Worm (Caenorhabditis elegans) whole organism, L3 larva: Measurements from ENCODE around the gene T11F8.12.
"Not testable (repeated sequence)": the region's sequence is repeated elsewhere in the genome, so short reads cannot be mapped to it uniquely, and the experiment has no call there.

Source experiments
- R02D3.7 ChIP-seq: fragments of 150-350 bp; optimal IDR thresholded peaks from 2 replicates; lab custom pipeline; 2014; ENCODE audit warnings: missing biosample characterization, missing genetic modification characterization
- ZK546.5 ChIP-seq: sonication (generic microtip); optimal IDR thresholded peaks from 2 replicates; lab custom pipeline; 2017; ENCODE audit warnings: missing biosample characterization, missing genetic modification characterization
- aly-2 ChIP-seq: fragments of 150-350 bp; optimal IDR thresholded peaks from 2 replicates; lab custom pipeline; 2014; ENCODE audit warnings: missing biosample characterization, missing genetic modification characterization
- ceh-16 ChIP-seq: sonication (generic microtip); optimal IDR thresholded peaks from 2 replicates; lab custom pipeline; 2017; ENCODE audit warnings: missing biosample characterization, missing genetic modification characterization
- ceh-28 ChIP-seq: fragments of 150-350 bp; optimal IDR thresholded peaks from 2 replicates; lab custom pipeline; 2014; ENCODE audit warnings: missing biosample characterization, missing genetic modification reagents, missing genetic modification characterization
- ceh-82 ChIP-seq: fragments of 150-350 bp; optimal IDR thresholded peaks from 2 replicates; lab custom pipeline; 2014; ENCODE audit warnings: missing biosample characterization, missing genetic modification characterization
- egl-27 ChIP-seq: sonication (generic microtip); optimal IDR thresholded peaks from 4 replicates; lab custom pipeline; 2017; ENCODE audit warnings: missing biosample characterization, missing genetic modification reagents, missing genetic modification characterization
- egl-5 ChIP-seq: fragments of 150-350 bp; optimal IDR thresholded peaks from 2 replicates; lab custom pipeline; 2017; ENCODE audit warnings: missing biosample characterization, missing genetic modification reagents, missing genetic modification characterization, inconsistent platforms
- elt-1 ChIP-seq: fragments of 150-350 bp; optimal IDR thresholded peaks from 2 replicates; lab custom pipeline; 2014; ENCODE audit warnings: missing biosample characterization, missing genetic modification characterization
- fkh-10 ChIP-seq: sonication (generic microtip); optimal IDR thresholded peaks from 2 replicates; lab custom pipeline; 2017; ENCODE audit warnings: missing biosample characterization, missing genetic modification reagents, missing genetic modification characterization
- fkh-2 ChIP-seq: fragments of 150-350 bp; optimal IDR thresholded peaks from 2 replicates; lab custom pipeline; 2014; ENCODE audit warnings: missing biosample characterization, missing genetic modification reagents, missing genetic modification characterization
- fos-1 ChIP-seq: fragments of 150-350 bp; optimal IDR thresholded peaks from 2 replicates; lab custom pipeline; 2014; ENCODE audit warnings: missing biosample characterization, missing genetic modification characterization
- hmg-11 ChIP-seq: sonication (generic microtip); optimal IDR thresholded peaks from 2 replicates; lab custom pipeline; 2016; ENCODE audit warnings: missing genetic modification characterization, missing compliant biosample characterization
- lin-15B ChIP-seq: fragments of 150-350 bp; optimal IDR thresholded peaks from 2 replicates; lab custom pipeline; 2014; ENCODE audit warnings: missing biosample characterization, missing genetic modification characterization
- lsy-12 ChIP-seq: sonication (generic microtip); optimal IDR thresholded peaks from 2 replicates; lab custom pipeline; 2016; ENCODE audit warnings: mild to moderate bottlenecking, missing genetic modification characterization, missing compliant biosample characterization
- mml-1 ChIP-seq: fragments of 150-350 bp; sonication (generic microtip); optimal IDR thresholded peaks from 3 replicates; lab custom pipeline; 2014; ENCODE audit warnings: missing biosample characterization, missing genetic modification characterization
- nfya-1 ChIP-seq: sonication (generic microtip); optimal IDR thresholded peaks from 2 replicates; lab custom pipeline; 2017; ENCODE audit warnings: missing genetic modification characterization, mild to moderate bottlenecking, missing compliant biosample characterization, antibody characterized with exemption, moderate library complexity; ENCODE audit not compliant: insufficient read depth
- nhr-11 ChIP-seq: fragments of 150-350 bp; optimal IDR thresholded peaks from 2 replicates; lab custom pipeline; 2014; ENCODE audit warnings: missing biosample characterization, missing genetic modification characterization
- nhr-12 ChIP-seq: fragments of 150-350 bp; optimal IDR thresholded peaks from 2 replicates; lab custom pipeline; 2014; ENCODE audit warnings: missing biosample characterization, missing genetic modification characterization
- nhr-23 ChIP-seq: fragments of 150-350 bp; optimal IDR thresholded peaks from 2 replicates; lab custom pipeline; 2014; ENCODE audit warnings: missing biosample characterization, missing genetic modification reagents, missing genetic modification characterization
- nhr-28 ChIP-seq: fragments of 150-350 bp; optimal IDR thresholded peaks from 2 replicates; lab custom pipeline; 2014; ENCODE audit warnings: missing biosample characterization, missing genetic modification characterization
- nhr-67 ChIP-seq: fragments of 150-350 bp; optimal IDR thresholded peaks from 2 replicates; lab custom pipeline; 2014; ENCODE audit warnings: missing biosample characterization, missing genetic modification characterization
- nhr-76 ChIP-seq: fragments of 150-350 bp; sonication (generic microtip); optimal IDR thresholded peaks from 5 replicates; lab custom pipeline; 2014; ENCODE audit warnings: missing biosample characterization, missing genetic modification characterization
- nhr-77 ChIP-seq: fragments of 150-350 bp; optimal IDR thresholded peaks from 2 replicates; lab custom pipeline; 2014; ENCODE audit warnings: missing biosample characterization, missing genetic modification characterization
- pqm-1 ChIP-seq: fragments of 150-350 bp; optimal IDR thresholded peaks from 2 replicates; lab custom pipeline; 2017; ENCODE audit warnings: missing biosample characterization, missing genetic modification characterization, inconsistent platforms
- skn-1 ChIP-seq: fragments of 150-350 bp; optimal IDR thresholded peaks from 2 replicates; lab custom pipeline; 2014; ENCODE audit warnings: missing biosample characterization, missing genetic modification characterization
- tbx-2 ChIP-seq: sonication (generic microtip); optimal IDR thresholded peaks from 2 replicates; lab custom pipeline; 2016; ENCODE audit warnings: mild to moderate bottlenecking, missing genetic modification characterization, missing compliant biosample characterization
- unc-39 ChIP-seq: sonication (generic microtip); optimal IDR thresholded peaks from 4 replicates; lab custom pipeline; 2017; ENCODE audit warnings: missing biosample characterization, missing genetic modification characterization
- zag-1 ChIP-seq: fragments of 150-350 bp; optimal IDR thresholded peaks from 2 replicates; lab custom pipeline; 2014; ENCODE audit warnings: missing biosample characterization, missing genetic modification characterization
- ztf-4 ChIP-seq: fragments of 150-350 bp; optimal IDR thresholded peaks from 2 replicates; lab custom pipeline; 2014; ENCODE audit warnings: missing biosample characterization, missing genetic modification characterization

Gene T11F8.12

ce11 chrIV:5493135-5493534 is 11.0 kb upstream of the T11F8.12 start:
- TF ChIP-seq elt-1 (tag; lab: Kevin White, UChicago) (no peak), fos-1 (tag; lab: Kevin White, UChicago) (no peak), skn-1 (no peak)

ce11 chrIV:5492196-5492595 is 10.1 kb upstream of the T11F8.12 start:
- TF ChIP-seq ceh-16 (no peak), unc-39 (tag; lab: Kevin White, UChicago) (no peak), ztf-4 (tag; lab: Kevin White, UChicago) (no peak), ceh-82 (tag; lab: Kevin White, UChicago) (no peak), lin-15B (tag; lab: Kevin White, UChicago) (no peak), fkh-10 (GFP tag; lab: Kevin White, UChicago) (no peak), skn-1 (no peak), nhr-77 (tag; lab: Kevin White, UChicago) (no peak), nhr-11 (tag; lab: Kevin White, UChicago) (no peak), aly-2 (tag; lab: Kevin White, UChicago) (no peak), egl-5 (tag; lab: Kevin White, UChicago) (no peak)

ce11 chrIV:5491054-5491453 is 8.9 kb upstream of the T11F8.12 start, which contains the start of gene B0273.115:
Gene B0273.115 (minus strand): TSS chrIV:5491154.
- TF ChIP-seq fkh-2, nhr-23, egl-27 (tag; lab: Kevin White, UChicago): not testable (repeated sequence)

- not testable (repeated sequence) for TF ChIP-seq egl-5, nhr-76, nhr-12 (tag; lab: Kevin White, UChicago)
- TF ChIP-seq, all 47 proteins: peak for 0; not testable (repeated sequence) for 47
Measured at ce11 chrIV:5486208-5486731, 4.1 kb upstream of the T11F8.12 start, which contains the start of the genes snpc-3.1 and puf-7. Gene snpc-3.1 (minus strand): TSS chrIV:5486258. Gene puf-7 (plus strand): TSS chrIV:5486713.

- TF ChIP-seq ceh-16, result no peak
- no peak for TF ChIP-seq nhr-11 (tag; lab: Kevin White, UChicago)
- TF ChIP-seq fkh-2 (tag; lab: Kevin White, UChicago), result no peak
- TF ChIP-seq egl-5 (tag; lab: Kevin White, UChicago), result no peak
- no peak for TF ChIP-seq R02D3.7
- no peak for TF ChIP-seq zag-1 (tag; lab: Kevin White, UChicago)
- TF ChIP-seq ceh-28, result no peak
- TF ChIP-seq nhr-23 (tag; lab: Kevin White, UChicago), result no peak
- no peak for TF ChIP-seq lin-15B (tag; lab: Kevin White, UChicago)
- TF ChIP-seq tbx-2 (tag; lab: Kevin White, UChicago), result no peak
- TF ChIP-seq elt-1 (tag; lab: Kevin White, UChicago), result no peak
Measured at ce11 chrIV:5482723-5483122, 592 bp upstream of the T11F8.12 start, which contains the start of gene T11F8.5. Gene T11F8.5 (plus strand): TSS chrIV:5483023.

- TF ChIP-seq zag-1 (tag; lab: Kevin White, UChicago) (no peak), nhr-67 (tag; lab: Kevin White, UChicago) (no peak), lsy-12 (tag; lab: Kevin White, UChicago) (no peak), mml-1 (no peak), ceh-28 (no peak), nhr-76 (tag; lab: Kevin White, UChicago) (no peak), nhr-28 (tag; lab: Kevin White, UChicago) (no peak), ZK546.5 (tag; lab: Kevin White, UChicago) (no peak), hmg-11 (no peak), pqm-1 (no peak), nfya-1 (tag; lab: Kevin White, UChicago) (no peak)
Measured at ce11 chrIV:5479289-5479688, 2.8 kb downstream of the T11F8.12 start, which contains the start of gene T11F8.1. Gene T11F8.1 (plus strand): TSS chrIV:5479589.
